Worm (Caenorhabditis elegans): ENCODE measurements around the gene ZC487.1.

ce11 chrV:6699021-6699420, 28.3 kb upstream of the ZC487.1 start:
- TF ChIP-seq ama-1 (optimal IDR thresholded peaks at IDR 0.05) (no peak), hmbx-1 (tag; optimal IDR thresholded peaks at IDR 0.05) (no peak), hmg-4 (GFP tag; optimal IDR thresholded peaks at IDR 0.05) (no peak), tbx-37 (GFP tag; conservative IDR thresholded peaks at IDR 0.05) (no peak), tra-4 (tag; optimal IDR thresholded peaks at IDR 0.05) (no peak), ceh-13 (GFP tag; optimal IDR thresholded peaks at IDR 0.05) (no peak), scrt-1 (GFP tag; IDR thresholded peaks at IDR 0.05) (no peak)

Data from whole organism, early embryonic.